Worm (Caenorhabditis elegans) whole organism, late embryonic: Measurements from ENCODE around the gene F31B9.4.

Source experiments
- ceh-45 ChIP-seq: fragments of 200-800 bp; sonication (Bioruptor generic); IDR thresholded peaks from 2 replicates; pipeline ENCODE4 v1.3.6; 2022; ENCODE audit warnings: missing genetic modification reagents, missing genetic modification characterization, missing compliant biosample characterization
- elt-2 ChIP-seq: sonication (generic microtip); optimal IDR thresholded peaks from 2 replicates; lab custom pipeline; 2016; ENCODE audit warnings: missing genetic modification reagents, missing genetic modification characterization, missing compliant biosample characterization
- rnt-1 ChIP-seq: sonication (generic microtip); optimal IDR thresholded peaks from 2 replicates; lab custom pipeline; 2016; ENCODE audit warnings: missing genetic modification characterization, missing compliant biosample characterization

ce11 chrX:15951194-15951593, 34.3 kb upstream of the F31B9.4 start, which contains the start of gene col-186:
- TF ChIP-seq elt-2 (tag; lab: Kevin White, UChicago) (no peak), rnt-1 (no peak), ceh-45 (GFP tag; lab: Robert Waterston, UW) (no peak)
